Fruit fly (Drosophila melanogaster): ENCODE results near the gene Ost48.

The Ost48 gene

DNA sequence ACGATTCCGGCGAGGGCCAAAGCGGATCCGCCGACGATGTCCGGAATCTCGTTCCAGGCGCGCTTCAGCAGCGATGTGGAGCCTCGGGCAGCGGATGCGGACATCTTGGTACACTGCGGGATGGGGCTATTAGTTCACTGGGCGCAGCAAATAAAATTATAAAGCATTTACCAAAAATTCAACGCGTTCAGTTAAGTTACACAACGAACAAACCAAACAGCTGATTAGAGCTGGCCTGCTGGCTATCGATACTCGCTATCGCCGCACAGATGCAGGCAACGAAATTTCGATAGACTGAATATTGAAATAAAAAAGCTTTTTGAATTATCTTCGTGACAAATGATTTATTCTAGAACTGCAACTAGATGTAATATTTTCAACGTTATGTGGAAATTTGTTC is 1.4 kb upstream of the Ost48 start, which contains the start of gene NdufA3 (continued):
- TF ChIP-seq lilli (GFP tag; optimal IDR thresholded peaks at IDR 0.05): no peak
- TF ChIP-seq Hand (GFP tag; optimal IDR thresholded peaks at IDR 0.05): no peak
- TF ChIP-seq CG8359 (GFP tag; optimal IDR thresholded peaks at IDR 0.05; ENCODE audit: borderline replicate concordance): no peak
- TF ChIP-seq HHEX (GFP tag; optimal IDR thresholded peaks at IDR 0.05): no peak
- TF ChIP-seq Hsf (GFP tag; optimal IDR thresholded peaks at IDR 0.05): no peak
- no peak for TF ChIP-seq disco-r (GFP tag; optimal IDR thresholded peaks at IDR 0.05)
- no peak for TF ChIP-seq CG8478 (optimal IDR thresholded peaks at IDR 0.05)
- TF ChIP-seq CG4707 (GFP tag; optimal IDR thresholded peaks at IDR 0.05): no peak
- TF ChIP-seq Mes4 (GFP tag; optimal IDR thresholded peaks at IDR 0.05): no peak
- no peak for TF ChIP-seq Camta (GFP tag; optimal IDR thresholded peaks at IDR 0.05)
- TF ChIP-seq ac (GFP tag; optimal IDR thresholded peaks at IDR 0.05): no peak
- no peak for TF ChIP-seq CG6813 (GFP tag; optimal IDR thresholded peaks at IDR 0.05)
- TF ChIP-seq en (GFP tag; optimal IDR thresholded peaks at IDR 0.05): no peak
- no peak for TF ChIP-seq Hey (tag; optimal IDR thresholded peaks at IDR 0.05)
- TF ChIP-seq ewg (GFP tag; optimal IDR thresholded peaks at IDR 0.05): no peak
- TF ChIP-seq rib (GFP tag; IDR thresholded peaks at IDR 0.05): no peak
- TF ChIP-seq CG33557 (GFP tag; optimal IDR thresholded peaks at IDR 0.05): no peak
- no peak for TF ChIP-seq jumu (GFP tag; optimal IDR thresholded peaks at IDR 0.05)
- no peak for TF ChIP-seq cwo (GFP tag; optimal IDR thresholded peaks at IDR 0.05)
- no peak for TF ChIP-seq Ets65A (GFP tag)
- TF ChIP-seq CG7963 (GFP tag; IDR thresholded peaks at IDR 0.05; ENCODE audit: partially characterized antibody): peak; percentile 73
- TF ChIP-seq zfh2 (GFP tag; optimal IDR thresholded peaks at IDR 0.05): no peak
- TF ChIP-seq psq (GFP tag; optimal IDR thresholded peaks at IDR 0.05): no peak
- no peak for TF ChIP-seq Adf1 (GFP tag; IDR thresholded peaks at IDR 0.05)
- TF ChIP-seq slou (GFP tag; optimal IDR thresholded peaks at IDR 0.05): no peak
- TF ChIP-seq toy (GFP tag; IDR thresholded peaks at IDR 0.05): no peak
- TF ChIP-seq bowl (GFP tag; IDR thresholded peaks at IDR 0.05): no peak
- TF ChIP-seq Rfx (GFP tag; IDR thresholded peaks at IDR 0.05): peak; percentile 20; the same call in 1 of the 2 replicates
- TF ChIP-seq ttk (GFP tag; IDR thresholded peaks at IDR 0.05): no peak
- TF ChIP-seq CG17802 (tag; optimal IDR thresholded peaks at IDR 0.05): no peak
- TF ChIP-seq insv (GFP tag; optimal IDR thresholded peaks at IDR 0.05): no peak
- no peak for TF ChIP-seq hkb (optimal IDR thresholded peaks at IDR 0.05)
- TF ChIP-seq hkb (GFP tag; IDR thresholded peaks at IDR 0.05): no peak
- no peak for TF ChIP-seq slp2 (GFP tag; optimal IDR thresholded peaks at IDR 0.05)
- TF ChIP-seq NK7.1 (GFP tag; optimal IDR thresholded peaks at IDR 0.05): no peak
- TF ChIP-seq HLH54F (GFP tag; optimal IDR thresholded peaks at IDR 0.05): no peak
- TF ChIP-seq sob (GFP tag; IDR thresholded peaks at IDR 0.05): no peak
- TF ChIP-seq CG6765 (GFP tag; optimal IDR thresholded peaks at IDR 0.05): no peak
- no peak for TF ChIP-seq br (optimal IDR thresholded peaks at IDR 0.05)
- no peak for TF ChIP-seq CG30403 (GFP tag; optimal IDR thresholded peaks at IDR 0.05)
- TF ChIP-seq Optix (GFP tag; IDR thresholded peaks at IDR 0.05): no peak
- TF ChIP-seq CG2129 (GFP tag; IDR thresholded peaks at IDR 0.05; ENCODE audit: partially characterized antibody): peak; percentile 64
- peak; percentile 56 for TF ChIP-seq YL-1 (GFP tag; optimal IDR thresholded peaks at IDR 0.05)
- TF ChIP-seq so (GFP tag; IDR thresholded peaks at IDR 0.05): no peak
- TF ChIP-seq jigr1 (GFP tag; IDR thresholded peaks at IDR 0.05): no peak
- TF ChIP-seq sr (GFP tag; IDR thresholded peaks at IDR 0.05): no peak
- no peak for TF ChIP-seq tap (tag; optimal IDR thresholded peaks at IDR 0.05)
- TF ChIP-seq CG4730 (GFP tag; IDR thresholded peaks at IDR 0.05): no peak
- TF ChIP-seq C15 (GFP tag; IDR thresholded peaks at IDR 0.05): no peak
- no peak for TF ChIP-seq CG11695 (GFP tag; IDR thresholded peaks at IDR 0.05)
- TF ChIP-seq CoRest (tag; optimal IDR thresholded peaks at IDR 0.05): no peak
- no peak for TF ChIP-seq Mrtf (GFP tag; IDR thresholded peaks at IDR 0.05)
- TF ChIP-seq Elba2 (GFP tag; optimal IDR thresholded peaks at IDR 0.05): no peak
- TF ChIP-seq ap (GFP tag; IDR thresholded peaks at IDR 0.05): no peak
